Fruit fly (Drosophila melanogaster) whole organism, embryonic: ENCODE measurements around the gene CG8562.
A peak's percentile ranks its signal among the peaks of the same experiment; 100 is the strongest.

Experiments
- Antp ChIP-seq: fragments of 200-800 bp; sonication (Bioruptor generic); optimal IDR thresholded peaks from 3 replicates; lab custom pipeline; 2016; ENCODE audit warnings: missing biosample characterization, missing genetic modification characterization
- Bteb2 ChIP-seq: fragments of 200-800 bp; sonication (Bioruptor generic); optimal IDR thresholded peaks from 2 replicates; lab custom pipeline; 2016; ENCODE audit warnings: missing biosample characterization, missing genetic modification characterization
- CG10147 ChIP-seq: fragments of 200-800 bp; sonication (Bioruptor generic); optimal IDR thresholded peaks from 2 replicates; lab custom pipeline; 2019; ENCODE audit warnings: missing biosample characterization, mild to moderate bottlenecking, missing genetic modification characterization, moderate library complexity
- CG10267 ChIP-seq: fragments of 200-800 bp; sonication (Bioruptor generic); optimal IDR thresholded peaks from 2 replicates; lab custom pipeline; 2018; ENCODE audit warnings: missing biosample characterization, mild to moderate bottlenecking, missing genetic modification characterization, moderate library complexity
- CG10462 ChIP-seq: fragments of 200-800 bp; sonication (Bioruptor generic); optimal IDR thresholded peaks from 2 replicates; lab custom pipeline; 2016; ENCODE audit warnings: missing biosample characterization, missing genetic modification characterization
- CG11560 ChIP-seq: fragments of 200-800 bp; sonication (Bioruptor generic); IDR thresholded peaks from 3 replicates; pipeline ENCODE4 v1.3.6; 2022; ENCODE audit warnings: missing biosample characterization, missing genetic modification characterization
- CG12769 ChIP-seq: fragments of 200-800 bp; sonication (Bioruptor generic); optimal IDR thresholded peaks from 2 replicates; lab custom pipeline; 2019; ENCODE audit warnings: missing biosample characterization, mild to moderate bottlenecking, missing genetic modification characterization, moderate library complexity
- CG13287 ChIP-seq: fragments of 200-800 bp; sonication (Bioruptor generic); IDR thresholded peaks from 2 replicates; pipeline ENCODE4 v1.3.6; 2022; ENCODE audit warnings: missing biosample characterization, missing genetic modification characterization; ENCODE audit not compliant: partially characterized antibody
- CG14667 ChIP-seq: fragments of 200-800 bp; sonication (Bioruptor generic); IDR thresholded peaks from 2 replicates; pipeline ENCODE4 v1.3.6; 2022; ENCODE audit warnings: missing biosample characterization, missing genetic modification characterization
- CG15696 ChIP-seq: fragments of 200-800 bp; sonication (Bioruptor generic); optimal IDR thresholded peaks from 2 replicates; lab custom pipeline; 2019; ENCODE audit warnings: missing biosample characterization, mild to moderate bottlenecking, missing genetic modification characterization, moderate library complexity
- CG17328 ChIP-seq: fragments of 200-800 bp; sonication (Bioruptor generic); IDR thresholded peaks from 2 replicates; pipeline ENCODE4 v1.3.6; 2022; ENCODE audit warnings: missing biosample characterization, missing genetic modification characterization
- CG17385 ChIP-seq: fragments of 200-800 bp; sonication (Bioruptor generic); optimal IDR thresholded peaks from 3 replicates; lab custom pipeline; 2018; ENCODE audit warnings: missing biosample characterization, mild to moderate bottlenecking, missing genetic modification characterization
- CG18011 ChIP-seq: fragments of 200-800 bp; sonication (Bioruptor generic); optimal IDR thresholded peaks from 2 replicates; lab custom pipeline; 2017; ENCODE audit warnings: missing biosample characterization, missing genetic modification characterization, mild to moderate bottlenecking, moderate library complexity, missing genotype
- CG18476 ChIP-seq: fragments of 200-800 bp; sonication (Bioruptor generic); optimal IDR thresholded peaks from 2 replicates; lab custom pipeline; 2016; ENCODE audit warnings: missing biosample characterization, mild to moderate bottlenecking, missing genetic modification characterization
- CG3281 ChIP-seq: fragments of 200-800 bp; sonication (Bioruptor generic); optimal IDR thresholded peaks from 3 replicates; lab custom pipeline; 2017; ENCODE audit warnings: missing biosample characterization, mild to moderate bottlenecking, missing genetic modification characterization
- CG33557 ChIP-seq: fragments of 200-800 bp; sonication (Bioruptor generic); optimal IDR thresholded peaks from 2 replicates; lab custom pipeline; 2019; ENCODE audit warnings: missing biosample characterization, mild to moderate bottlenecking, missing genetic modification characterization, moderate library complexity
- CG34224 ChIP-seq: fragments of 200-800 bp; sonication (Bioruptor generic); IDR thresholded peaks from 3 replicates; pipeline ENCODE4 v1.3.6; 2022; ENCODE audit warnings: missing biosample characterization, missing genetic modification characterization; ENCODE audit not compliant: partially characterized antibody
- CG3995 ChIP-seq: fragments of 200-800 bp; sonication (Bioruptor generic); optimal IDR thresholded peaks from 3 replicates; lab custom pipeline; 2016; ENCODE audit warnings: missing biosample characterization, missing genetic modification characterization
- CG6654 ChIP-seq: fragments of 200-800 bp; sonication (Bioruptor generic); optimal IDR thresholded peaks from 2 replicates; lab custom pipeline; 2017; ENCODE audit warnings: missing biosample characterization, mild to moderate bottlenecking, missing genetic modification characterization
- CG6791 ChIP-seq: fragments of 200-800 bp; sonication (Bioruptor generic); IDR thresholded peaks from 3 replicates; pipeline ENCODE4 v1.3.6; 2022; ENCODE audit warnings: missing biosample characterization, missing genetic modification characterization; ENCODE audit not compliant: partially characterized antibody
- CG7786 ChIP-seq: fragments of 200-800 bp; sonication (Bioruptor generic); optimal IDR thresholded peaks from 2 replicates; lab custom pipeline; 2016; ENCODE audit warnings: missing biosample characterization, missing genetic modification characterization
- CG7839 ChIP-seq: fragments of 200-800 bp; sonication (Bioruptor generic); optimal IDR thresholded peaks from 3 replicates; lab custom pipeline; 2018; ENCODE audit warnings: missing biosample characterization, mild to moderate bottlenecking, missing genetic modification characterization, moderate library complexity
- CG8478 ChIP-seq: fragments of >200 bp; optimal IDR thresholded peaks from 2 replicates; lab custom pipeline; 2018
- CG9797 ChIP-seq: fragments of 200-800 bp; sonication (Bioruptor generic); optimal IDR thresholded peaks from 3 replicates; lab custom pipeline; 2018; ENCODE audit warnings: missing biosample characterization, mild to moderate bottlenecking, missing genetic modification characterization
- Dad ChIP-seq: fragments of 200-800 bp; sonication (Bioruptor generic); optimal IDR thresholded peaks from 3 replicates; lab custom pipeline; 2016; ENCODE audit warnings: missing biosample characterization, missing genetic modification characterization
- Dbx ChIP-seq: fragments of 200-800 bp; sonication (Bioruptor generic); IDR thresholded peaks from 3 replicates; pipeline ENCODE4 v1.3.6; 2022; ENCODE audit warnings: missing biosample characterization, missing genetic modification characterization
- Fer3 ChIP-seq: fragments of 200-800 bp; sonication (Bioruptor generic); optimal IDR thresholded peaks from 2 replicates; lab custom pipeline; 2018; ENCODE audit warnings: missing biosample characterization, mild to moderate bottlenecking, missing genetic modification characterization, moderate library complexity
- GATAe ChIP-seq: fragments of 200-800 bp; sonication (Bioruptor generic); conservative IDR thresholded peaks from 2 replicates; pipeline ENCODE4 v1.3.6; 2022; ENCODE audit warnings: missing biosample characterization, missing genetic modification characterization
- Gsc ChIP-seq: fragments of 200-800 bp; sonication (Bioruptor generic); IDR thresholded peaks from 2 replicates; pipeline ENCODE4 v1.3.6; 2022; ENCODE audit warnings: missing biosample characterization, missing genetic modification characterization
- H15 ChIP-seq: fragments of 200-800 bp; sonication (Bioruptor generic); IDR thresholded peaks from 3 replicates; pipeline ENCODE4 v1.3.6; 2022; ENCODE audit warnings: missing biosample characterization, missing genetic modification characterization
- Hmr ChIP-seq: fragments of 200-800 bp; sonication (Bioruptor generic); optimal IDR thresholded peaks from 3 replicates; lab custom pipeline; 2017; ENCODE audit warnings: mild to moderate bottlenecking, missing biosample characterization, missing genetic modification reagents, missing genetic modification characterization
- Kr ChIP-seq: fragments of 200-800 bp; sonication (Bioruptor generic); optimal IDR thresholded peaks from 2 replicates; lab custom pipeline; 2017; ENCODE audit warnings: missing biosample characterization, mild to moderate bottlenecking, missing genetic modification characterization
- Opbp ChIP-seq: fragments of 200-800 bp; sonication (Bioruptor generic); IDR thresholded peaks from 3 replicates; pipeline ENCODE4 v1.3.6; 2022; ENCODE audit warnings: missing biosample characterization, missing genetic modification characterization; ENCODE audit not compliant: partially characterized antibody
- Six4 ChIP-seq: fragments of 200-800 bp; sonication (Bioruptor generic); optimal IDR thresholded peaks from 2 replicates; lab custom pipeline; 2016; ENCODE audit warnings: missing biosample characterization, missing genetic modification characterization
- Sry-δ ChIP-seq: fragments of 200-800 bp; sonication (Bioruptor generic); optimal IDR thresholded peaks from 2 replicates; lab custom pipeline; 2016; ENCODE audit warnings: missing biosample characterization, missing genetic modification characterization
- Ssrp ChIP-seq: fragments of 200-800 bp; sonication (Bioruptor generic); optimal IDR thresholded peaks from 2 replicates; lab custom pipeline; 2018; ENCODE audit warnings: missing biosample characterization, mild to moderate bottlenecking, missing genetic modification characterization, moderate library complexity
- Tbp ChIP-seq: fragments of >200 bp; optimal IDR thresholded peaks from 2 replicates; lab custom pipeline; 2018; ENCODE audit warnings: missing biosample characterization, missing genetic modification characterization
- dmrt99B ChIP-seq: fragments of 200-800 bp; sonication (Bioruptor generic); optimal IDR thresholded peaks from 2 replicates; lab custom pipeline; 2018; ENCODE audit warnings: missing biosample characterization, mild to moderate bottlenecking, missing genetic modification characterization, moderate library complexity
- en ChIP-seq: fragments of 200-800 bp; sonication (Bioruptor generic); optimal IDR thresholded peaks from 2 replicates; lab custom pipeline; 2016; ENCODE audit warnings: missing biosample characterization, missing genetic modification characterization
- ewg ChIP-seq: fragments of 200-800 bp; sonication (Bioruptor generic); optimal IDR thresholded peaks from 3 replicates; lab custom pipeline; 2017; ENCODE audit warnings: mild to moderate bottlenecking, missing biosample characterization, missing genetic modification reagents, missing genetic modification characterization
- ind ChIP-seq: fragments of 200-800 bp; sonication (Bioruptor generic); optimal IDR thresholded peaks from 3 replicates; lab custom pipeline; 2016; ENCODE audit warnings: missing biosample characterization, missing genetic modification characterization
- kah ChIP-seq: fragments of 200-800 bp; sonication (Bioruptor generic); optimal IDR thresholded peaks from 2 replicates; lab custom pipeline; 2018; ENCODE audit warnings: missing biosample characterization, mild to moderate bottlenecking, missing genetic modification characterization
- nmo ChIP-seq: fragments of 200-800 bp; sonication (Bioruptor generic); optimal IDR thresholded peaks from 2 replicates; lab custom pipeline; 2018; ENCODE audit warnings: missing biosample characterization, mild to moderate bottlenecking, missing genetic modification characterization, moderate library complexity
- salm ChIP-seq: fragments of 200-800 bp; sonication (Bioruptor generic); optimal IDR thresholded peaks from 2 replicates; lab custom pipeline; 2018; ENCODE audit warnings: missing biosample characterization, mild to moderate bottlenecking, missing genetic modification characterization
- sna ChIP-seq: fragments of 200-800 bp; sonication (Bioruptor generic); IDR thresholded peaks from 2 replicates; pipeline ENCODE4 v1.3.6; 2022; ENCODE audit warnings: missing biosample characterization, missing genetic modification characterization; ENCODE audit not compliant: partially characterized antibody
- sob ChIP-seq: fragments of 200-800 bp; sonication (Bioruptor generic); IDR thresholded peaks from 2 replicates; pipeline ENCODE4 v1.3.6; 2022; ENCODE audit warnings: missing biosample characterization, missing genetic modification characterization
- wek ChIP-seq: fragments of 200-800 bp; sonication (Bioruptor generic); optimal IDR thresholded peaks from 3 replicates; lab custom pipeline; 2018; ENCODE audit warnings: missing biosample characterization, mild to moderate bottlenecking, missing genetic modification characterization, moderate library complexity
- zf30C ChIP-seq: fragments of 200-800 bp; sonication (Bioruptor generic); optimal IDR thresholded peaks from 3 replicates; lab custom pipeline; 2018; ENCODE audit warnings: missing biosample characterization, mild to moderate bottlenecking, missing genetic modification characterization
- zfh2 ChIP-seq: fragments of 200-800 bp; sonication (Bioruptor generic); optimal IDR thresholded peaks from 2 replicates; lab custom pipeline; 2016; ENCODE audit warnings: missing biosample characterization, missing genetic modification characterization

Gene CG8562

DNA sequence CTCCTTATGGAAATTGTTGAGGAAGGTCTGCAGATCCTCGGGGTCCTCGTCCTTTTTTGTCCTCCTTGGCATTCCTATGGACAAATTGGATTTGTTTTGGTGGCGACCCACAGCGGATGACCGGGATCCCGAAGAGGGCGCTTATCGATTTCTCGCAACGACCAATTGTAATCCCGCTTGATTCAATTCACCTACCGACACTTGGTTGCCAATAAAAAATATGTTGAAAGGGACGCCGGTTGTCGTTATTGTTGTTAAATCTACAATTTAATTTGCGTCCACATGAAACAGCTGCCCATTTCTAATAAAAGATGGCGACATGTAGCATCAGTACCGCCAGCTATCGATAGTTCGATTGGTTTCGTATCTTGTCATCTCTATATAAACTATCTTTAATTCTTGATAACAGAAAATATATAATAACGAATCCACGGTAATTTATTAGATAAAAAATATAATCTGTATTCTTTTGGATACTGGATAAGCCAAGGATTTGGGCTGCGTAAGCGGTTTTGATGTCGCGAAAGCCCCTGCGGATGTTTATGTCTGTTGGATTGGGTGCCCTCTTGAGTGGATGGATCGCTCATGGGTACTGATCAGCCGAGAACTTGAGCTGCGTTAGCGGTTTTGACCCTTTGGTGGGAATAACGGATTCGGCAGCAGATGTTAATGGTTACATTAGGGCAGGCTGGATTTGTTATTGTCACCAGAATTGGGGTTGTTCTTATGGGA lies 41.5 kb upstream of the CG8562 start, which contains the start of gene CTCF (continued):
- no peak for TF ChIP-seq CG10462 (GFP tag; lab: Kevin White, UChicago)
- TF ChIP-seq CG34224 = peak; percentile 73
- TF ChIP-seq CG9797 (GFP tag; lab: Kevin White, UChicago) = peak; percentile 36
- TF ChIP-seq Kr (GFP tag; lab: Kevin White, UChicago) = no peak
- TF ChIP-seq CG15696 (tag; lab: Kevin White, UChicago) = peak; percentile 38
- TF ChIP-seq Hmr = no peak
- TF ChIP-seq Antp = peak; percentile 55
- peak; percentile 32 for TF ChIP-seq CG10147 (GFP tag; lab: Kevin White, UChicago)
- TF ChIP-seq CG17385 (GFP tag; lab: Kevin White, UChicago) = peak; percentile 19
- peak; percentile 69 for TF ChIP-seq GATAe
- TF ChIP-seq Dbx (GFP tag; lab: Robert Waterston, UW) = 0 out of 3 replicates have a peak, but pooled peaks have one; percentile 23
- peak; percentile 90 for TF ChIP-seq nmo (GFP tag; lab: Kevin White, UChicago)
- TF ChIP-seq en (GFP tag; lab: Kevin White, UChicago) = peak; percentile 8
- no peak for TF ChIP-seq zfh2 (GFP tag; lab: Kevin White, UChicago)
- no peak for TF ChIP-seq CG18476 (GFP tag; lab: Kevin White, UChicago)
- TF ChIP-seq CG18011 = no peak
- no peak for TF ChIP-seq kah (GFP tag; lab: Kevin White, UChicago)
- peak; percentile 38 for TF ChIP-seq CG33557 (GFP tag; lab: Kevin White, UChicago)
- peak; percentile 16 for TF ChIP-seq ewg (GFP tag; lab: Kevin White, UChicago)
- no peak for TF ChIP-seq CG8478 (lab: Kevin White, UChicago)
- TF ChIP-seq CG14667 (GFP tag; lab: Robert Waterston, UW) = no peak
- TF ChIP-seq Dad (GFP tag; lab: Kevin White, UChicago) = peak; percentile 41
- TF ChIP-seq H15 = peak; percentile 41; the same call in 1 of the 3 replicates
- peak; percentile 5 for TF ChIP-seq Bteb2 (GFP tag; lab: Kevin White, UChicago)
- peak; percentile 94 for TF ChIP-seq CG13287 (GFP tag; lab: Robert Waterston, UW)
- TF ChIP-seq sna (GFP tag; lab: Robert Waterston, UW) = peak; percentile 77
- peak; percentile 90 for TF ChIP-seq Sry-δ (GFP tag; lab: Kevin White, UChicago)
- no peak; the same call in 1 of the 3 replicates for TF ChIP-seq Opbp
- no peak for TF ChIP-seq CG3995 (GFP tag; lab: Kevin White, UChicago)
- peak; percentile 16 for TF ChIP-seq dmrt99B (tag; lab: Kevin White, UChicago)
- TF ChIP-seq wek = no peak
- TF ChIP-seq CG17328 (GFP tag; lab: Robert Waterston, UW) = no peak
- TF ChIP-seq CG10267 (tag; lab: Kevin White, UChicago) = peak; percentile 62
- TF ChIP-seq CG6791 (GFP tag; lab: Robert Waterston, UW) = peak; percentile 68; the same call in 1 of the 3 replicates
- TF ChIP-seq CG11560 (tag; lab: Robert Waterston, UW) = no peak
- no peak for TF ChIP-seq zf30C (GFP tag; lab: Kevin White, UChicago)
- TF ChIP-seq CG3281 (GFP tag; lab: Kevin White, UChicago) = no peak
- TF ChIP-seq sob = no peak
- peak; percentile 3 for TF ChIP-seq Six4 (GFP tag; lab: Kevin White, UChicago)
- no peak for TF ChIP-seq Gsc
- TF ChIP-seq Tbp (GFP tag; lab: Kevin White, UChicago) = peak; percentile 49
- TF ChIP-seq CG12769 = no peak
- peak; percentile 53 for TF ChIP-seq CG7839 (tag; lab: Kevin White, UChicago)
- peak; percentile 4 for TF ChIP-seq ind (GFP tag; lab: Kevin White, UChicago)
- peak; percentile 29 for TF ChIP-seq CG6654 (GFP tag; lab: Kevin White, UChicago)
- TF ChIP-seq Ssrp = no peak
- no peak for TF ChIP-seq CG7786 (GFP tag; lab: Kevin White, UChicago)
- peak; percentile 5 for TF ChIP-seq salm (tag; lab: Kevin White, UChicago)
- TF ChIP-seq Fer3 (tag; lab: Kevin White, UChicago) = no peak
